Worm (Caenorhabditis elegans) whole organism, young adult: ENCODE data around the gene nrde-4.

Source experiments
- B0019.2 ChIP-seq: fragments of 200-800 bp; sonication (Bioruptor generic); conservative IDR thresholded peaks from 2 replicates; pipeline ENCODE4 v1.3.6; 2022; ENCODE audit warnings: missing genetic modification reagents, missing genetic modification characterization, missing compliant biosample characterization
- B0261.1 ChIP-seq: sonication (generic microtip); optimal IDR thresholded peaks from 2 replicates; lab custom pipeline; 2016; ENCODE audit warnings: mild to moderate bottlenecking, missing genetic modification characterization, moderate library complexity, missing compliant biosample characterization
- D2030.7 ChIP-seq: fragments of 200-800 bp; sonication (Bioruptor generic); IDR thresholded peaks from 2 replicates; pipeline ENCODE4 v1.3.6; 2022; ENCODE audit warnings: missing genetic modification reagents, missing genetic modification characterization, missing compliant biosample characterization
- F10E7.11 ChIP-seq: sonication (generic microtip); optimal IDR thresholded peaks from 2 replicates; lab custom pipeline; 2017; ENCODE audit warnings: mild to moderate bottlenecking, missing genetic modification characterization, moderate library complexity, missing compliant biosample characterization
- F22D6.2 ChIP-seq: sonication (generic microtip); optimal IDR thresholded peaks from 2 replicates; lab custom pipeline; 2016; ENCODE audit warnings: mild to moderate bottlenecking, missing genetic modification characterization, missing compliant biosample characterization
- F23B12.7 ChIP-seq: sonication (generic microtip); optimal IDR thresholded peaks from 2 replicates; lab custom pipeline; 2017; ENCODE audit warnings: missing genetic modification characterization, mild to moderate bottlenecking, missing compliant biosample characterization, antibody characterized with exemption, moderate library complexity; ENCODE audit not compliant: insufficient read depth
- F49E8.2 ChIP-seq: sonication (generic microtip); optimal IDR thresholded peaks from 3 replicates; lab custom pipeline; 2017; ENCODE audit warnings: missing genetic modification characterization, mild to moderate bottlenecking, missing compliant biosample characterization, antibody characterized with exemption, moderate library complexity; ENCODE audit not compliant: insufficient read depth
- F52B5.7 ChIP-seq: sonication (generic microtip); optimal IDR thresholded peaks from 2 replicates; lab custom pipeline; 2016; ENCODE audit warnings: mild to moderate bottlenecking, missing genetic modification characterization, missing compliant biosample characterization
- F55B11.4 ChIP-seq: sonication (generic microtip); optimal IDR thresholded peaks from 2 replicates; lab custom pipeline; 2016; ENCODE audit warnings: missing compliant biosample characterization, missing genetic modification characterization, borderline replicate concordance; ENCODE audit not compliant: insufficient read depth
- athp-1 ChIP-seq: sonication (generic microtip); optimal IDR thresholded peaks from 2 replicates; lab custom pipeline; 2017; ENCODE audit warnings: mild to moderate bottlenecking, missing genetic modification characterization, missing compliant biosample characterization
- bed-2 ChIP-seq: fragments of 200-800 bp; sonication (Bioruptor generic); IDR thresholded peaks from 2 replicates; pipeline ENCODE4 v1.3.6; 2022; ENCODE audit warnings: missing genetic modification reagents, missing genetic modification characterization, missing compliant biosample characterization
- ccch-3 ChIP-seq: fragments of 200-800 bp; sonication (Bioruptor generic); optimal IDR thresholded peaks from 2 replicates; lab custom pipeline; 2018; ENCODE audit warnings: mild to moderate bottlenecking, missing genetic modification characterization, missing compliant biosample characterization
- cebp-2 ChIP-seq: fragments of 200-800 bp; sonication (Bioruptor generic); IDR thresholded peaks from 2 replicates; pipeline ENCODE4 v1.3.6; 2022; ENCODE audit warnings: missing genetic modification characterization, missing compliant biosample characterization
- ceh-40 ChIP-seq: fragments of 200-800 bp; sonication (Bioruptor generic); IDR thresholded peaks from 2 replicates; pipeline ENCODE4 v1.3.6; 2022; ENCODE audit warnings: missing genetic modification characterization, missing compliant biosample characterization
- dox-1 ChIP-seq: fragments of 200-800 bp; sonication (Bioruptor generic); IDR thresholded peaks from 2 replicates; pipeline ENCODE4 v1.3.6; 2022; ENCODE audit warnings: missing genetic modification reagents, missing genetic modification characterization, missing compliant biosample characterization
- efl-1 ChIP-seq: fragments of 150-350 bp; optimal IDR thresholded peaks from 2 replicates; lab custom pipeline; 2014; ENCODE audit warnings: missing biosample characterization, missing genetic modification reagents, missing genetic modification characterization
- egl-44 ChIP-seq: fragments of 200-800 bp; sonication (Bioruptor generic); IDR thresholded peaks from 2 replicates; pipeline ENCODE4 v1.3.6; 2022; ENCODE audit warnings: missing genetic modification reagents, missing genetic modification characterization, missing compliant biosample characterization
- egrh-3 ChIP-seq: fragments of 200-800 bp; sonication (Bioruptor generic); IDR thresholded peaks from 2 replicates; pipeline ENCODE4 v1.3.6; 2022; ENCODE audit warnings: missing genetic modification reagents, missing genetic modification characterization, missing compliant biosample characterization
- ekl-4 ChIP-seq: fragments of 200-800 bp; sonication (Bioruptor generic); IDR thresholded peaks from 2 replicates; pipeline ENCODE4 v1.3.6; 2022; ENCODE audit warnings: missing genetic modification reagents, missing genetic modification characterization, missing compliant biosample characterization
- gei-17 ChIP-seq: fragments of 200-800 bp; sonication (Bioruptor generic); optimal IDR thresholded peaks from 2 replicates; lab custom pipeline; 2018; ENCODE audit warnings: mild to moderate bottlenecking, missing genetic modification characterization, missing compliant biosample characterization
- hmg-1.2 ChIP-seq: fragments of 200-800 bp; sonication (Bioruptor generic); IDR thresholded peaks from 2 replicates; pipeline ENCODE4 v1.3.6; 2022; ENCODE audit warnings: missing genetic modification reagents, missing genetic modification characterization, missing compliant biosample characterization
- hsf-1 ChIP-seq: fragments of 200-800 bp; sonication (Bioruptor generic); IDR thresholded peaks from 2 replicates; pipeline ENCODE4 v1.3.6; 2022; ENCODE audit warnings: missing genetic modification reagents, missing genetic modification characterization, missing compliant biosample characterization
- let-526 ChIP-seq: fragments of 200-800 bp; sonication (Bioruptor generic); IDR thresholded peaks from 2 replicates; pipeline ENCODE4 v1.3.6; 2022; ENCODE audit warnings: missing genetic modification reagents, missing genetic modification characterization, missing compliant biosample characterization
- lir-1 ChIP-seq: fragments of 200-800 bp; sonication (Bioruptor generic); conservative IDR thresholded peaks from 2 replicates; pipeline ENCODE4 v1.3.6; 2022; ENCODE audit warnings: missing genetic modification reagents, missing genetic modification characterization, missing compliant biosample characterization
- lsy-27 ChIP-seq: sonication (generic microtip); optimal IDR thresholded peaks from 2 replicates; lab custom pipeline; 2017; ENCODE audit warnings: missing genetic modification characterization, mild to moderate bottlenecking, missing compliant biosample characterization, antibody characterized with exemption, missing genotype, borderline replicate concordance; ENCODE audit not compliant: insufficient read depth
- madf-6 ChIP-seq: fragments of 200-800 bp; sonication (Bioruptor generic); IDR thresholded peaks from 2 replicates; pipeline ENCODE4 v1.3.6; 2022; ENCODE audit warnings: missing genetic modification reagents, missing genetic modification characterization, missing compliant biosample characterization
- mel-28 ChIP-seq: sonication (generic microtip); optimal IDR thresholded peaks from 2 replicates; lab custom pipeline; 2016; ENCODE audit warnings: borderline replicate concordance, mild to moderate bottlenecking, missing genetic modification characterization, missing compliant biosample characterization
- mxl-1 ChIP-seq: sonication (generic microtip); optimal IDR thresholded peaks from 2 replicates; lab custom pipeline; 2016; ENCODE audit warnings: missing genetic modification characterization, missing compliant biosample characterization
- nfya-1 ChIP-seq: sonication (generic microtip); optimal IDR thresholded peaks from 2 replicates; lab custom pipeline; 2017; ENCODE audit warnings: antibody characterized with exemption, missing compliant biosample characterization, missing genetic modification characterization, borderline replicate concordance; ENCODE audit not compliant: insufficient read depth
- nhr-80 ChIP-seq: sonication (generic microtip); optimal IDR thresholded peaks from 2 replicates; lab custom pipeline; 2016; ENCODE audit warnings: missing genetic modification characterization, missing compliant biosample characterization
- repo-1 ChIP-seq: sonication (generic microtip); optimal IDR thresholded peaks from 2 replicates; lab custom pipeline; 2017; ENCODE audit warnings: mild to moderate bottlenecking, missing genetic modification characterization, missing compliant biosample characterization
- sptf-2 ChIP-seq: fragments of 200-800 bp; sonication (Bioruptor generic); optimal IDR thresholded peaks from 2 replicates; lab custom pipeline; 2018; ENCODE audit warnings: mild to moderate bottlenecking, missing genetic modification characterization, missing compliant biosample characterization
- tbp1 ChIP-seq: fragments of 200-800 bp; sonication (Bioruptor generic); optimal IDR thresholded peaks from 2 replicates; lab custom pipeline; 2018; ENCODE audit warnings: mild to moderate bottlenecking, missing genetic modification characterization, missing compliant biosample characterization
- tbx-9 ChIP-seq: sonication (generic microtip); optimal IDR thresholded peaks from 2 replicates; lab custom pipeline; 2016; ENCODE audit warnings: borderline replicate concordance, missing genetic modification characterization, inconsistent platforms, missing compliant biosample characterization
- ztf-18 ChIP-seq: sonication (generic microtip); optimal IDR thresholded peaks from 2 replicates; lab custom pipeline; 2016; ENCODE audit warnings: missing genotype, mild to moderate bottlenecking, missing genetic modification characterization, missing compliant biosample characterization
- ztf-25 ChIP-seq: fragments of 200-800 bp; sonication (Bioruptor generic); IDR thresholded peaks from 2 replicates; pipeline ENCODE4 v1.3.6; 2022; ENCODE audit warnings: missing genetic modification reagents, missing genetic modification characterization, missing compliant biosample characterization
- ztf-28 ChIP-seq: fragments of 200-800 bp; sonication (Bioruptor generic); IDR thresholded peaks from 2 replicates; pipeline ENCODE4 v1.3.6; 2022; ENCODE audit warnings: missing genetic modification reagents, missing genetic modification characterization, missing compliant biosample characterization
- ztf-3 ChIP-seq: fragments of 200-800 bp; sonication (Bioruptor generic); optimal IDR thresholded peaks from 2 replicates; lab custom pipeline; 2018; ENCODE audit warnings: mild to moderate bottlenecking, missing genetic modification characterization, missing compliant biosample characterization

The nrde-4 gene

ce11 chrIV:7659481-7659880, 5.4 kb upstream of the nrde-4 start:
- TF ChIP-seq F23B12.7 (tag; lab: Kevin White, UChicago), result no peak
- TF ChIP-seq hsf-1, result no peak
- TF ChIP-seq tbx-9, result no peak
- TF ChIP-seq F52B5.7 (tag; lab: Kevin White, UChicago), result no peak
- TF ChIP-seq mel-28 (tag; lab: Kevin White, UChicago), result no peak
- TF ChIP-seq gei-17 (GFP tag; lab: Kevin White, UChicago), result no peak
- TF ChIP-seq tbp1 (GFP tag; lab: Kevin White, UChicago), result no peak
- no peak for TF ChIP-seq ztf-3 (GFP tag; lab: Kevin White, UChicago)
- TF ChIP-seq F49E8.2 (tag; lab: Kevin White, UChicago), result no peak
- TF ChIP-seq athp-1, result no peak
- TF ChIP-seq cebp-2 (GFP tag; lab: Robert Waterston, UW), result no peak
- no peak for TF ChIP-seq egrh-3 (GFP tag; lab: Robert Waterston, UW)

ce11 chrIV:7658589-7658988, 4.5 kb upstream of the nrde-4 start, which contains the start of gene C08G9.1:
Gene C08G9.1 (plus strand): TSS chrIV:7658763.
- TF ChIP-seq dox-1 (GFP tag; lab: Robert Waterston, UW), result no peak
- TF ChIP-seq ztf-18 (tag; lab: Kevin White, UChicago), result no peak
- TF ChIP-seq mxl-1 (tag; lab: Kevin White, UChicago), result no peak
- no peak for TF ChIP-seq ztf-28 (GFP tag; lab: Robert Waterston, UW)
- no peak for TF ChIP-seq efl-1 (GFP tag; lab: Kevin White, UChicago)
- TF ChIP-seq D2030.7 (GFP tag; lab: Robert Waterston, UW), result no peak
- no peak for TF ChIP-seq lsy-27 (tag; lab: Kevin White, UChicago)
- TF ChIP-seq B0261.1, result no peak
- no peak for TF ChIP-seq madf-6 (GFP tag; lab: Robert Waterston, UW)
- no peak for TF ChIP-seq ceh-40 (GFP tag; lab: Robert Waterston, UW)
- TF ChIP-seq B0019.2 (GFP tag; lab: Robert Waterston, UW), result no peak
- no peak for TF ChIP-seq let-526
- TF ChIP-seq ztf-25, result no peak
- TF ChIP-seq ekl-4, result no peak
- no peak for TF ChIP-seq sptf-2 (GFP tag; lab: Kevin White, UChicago)
- no peak for TF ChIP-seq tbx-9
- TF ChIP-seq tbp1 (GFP tag; lab: Kevin White, UChicago), result no peak
- TF ChIP-seq F49E8.2 (tag; lab: Kevin White, UChicago), result no peak
- TF ChIP-seq hmg-1.2 (GFP tag; lab: Robert Waterston, UW), result no peak

ce11 chrIV:7653198-7653597, 864 bp downstream of the nrde-4 start:
- TF ChIP-seq nhr-80 (tag; lab: Kevin White, UChicago) (peak; percentile 28), F55B11.4 (no peak)

ce11 chrIV:7651120-7651519, 2.9 kb downstream of the nrde-4 start, which contains the start of gene cima-1:
Gene cima-1 (plus strand): TSS chrIV:7651459.
- TF ChIP-seq repo-1 (tag; lab: Kevin White, UChicago) (no peak), ccch-3 (GFP tag; lab: Kevin White, UChicago) (no peak), F10E7.11 (no peak), lir-1 (GFP tag; lab: Robert Waterston, UW) (no peak), nfya-1 (tag; lab: Kevin White, UChicago) (no peak), bed-2 (no peak), F22D6.2 (tag; lab: Kevin White, UChicago) (no peak), egl-44 (no peak)
- TF ChIP-seq, all 124 proteins: peak for 0
